Fruit fly (Drosophila melanogaster): ENCODE data around the gene Art6.

Gene Art6

DNA sequence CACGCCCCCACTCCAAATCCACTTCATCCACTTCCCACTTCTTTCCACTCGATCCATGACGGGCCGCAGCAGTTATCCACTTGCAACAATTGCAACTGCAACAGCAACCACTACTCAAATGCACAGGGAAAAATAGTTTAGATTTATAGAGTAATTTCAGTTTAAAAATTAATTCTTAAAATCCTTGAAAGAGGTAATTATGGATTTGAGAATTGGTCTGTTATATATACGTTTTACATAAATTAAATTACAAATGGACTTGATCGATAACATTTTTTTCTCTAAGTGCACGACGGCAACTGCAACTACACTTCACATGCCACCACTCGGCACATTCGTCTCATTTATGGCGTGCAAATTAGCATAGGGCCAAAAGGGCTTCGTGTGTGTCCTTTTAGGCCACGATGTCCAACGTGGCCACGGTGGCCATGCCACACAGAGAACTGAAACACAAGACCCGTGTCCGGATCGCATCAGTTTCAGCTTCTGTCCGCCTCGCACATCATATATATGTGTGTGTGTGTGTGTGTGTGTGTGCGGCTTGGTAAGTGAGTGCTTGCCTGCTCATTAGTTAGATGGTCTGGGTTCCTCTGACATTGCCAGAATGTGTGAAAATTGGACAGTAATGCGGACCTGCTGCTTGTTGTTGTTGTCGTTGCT is 39.4 kb upstream of the Art6 start (continued):
- peak; percentile 57; the same call in 1 of the 2 replicates for TF ChIP-seq ttk (GFP tag; IDR thresholded peaks at IDR 0.05)
- peak; percentile 57 for TF ChIP-seq CG12769 (tag; optimal IDR thresholded peaks at IDR 0.05)
- TF ChIP-seq CG2202 (tag; optimal IDR thresholded peaks at IDR 0.05) = peak; percentile 78
- peak; percentile 64 to 70 for TF ChIP-seq dpn (GFP tag; optimal IDR thresholded peaks at IDR 0.05)
- TF ChIP-seq GATAe (GFP tag; conservative IDR thresholded peaks at IDR 0.05) = no peak
- TF ChIP-seq CG4707 (GFP tag; optimal IDR thresholded peaks at IDR 0.05) = no peak
- TF ChIP-seq Xrp1 (GFP tag; IDR thresholded peaks at IDR 0.05) = peak; percentile 89
- TF ChIP-seq Fer1 (GFP tag; optimal IDR thresholded peaks at IDR 0.05) = peak; percentile 33
- TF ChIP-seq HmgZ (tag; optimal IDR thresholded peaks at IDR 0.05) = peak; percentile 44
- no peak for TF ChIP-seq CG14860 (GFP tag; IDR thresholded peaks at IDR 0.05; ENCODE audit: partially characterized antibody)
- peak; percentile 66 for TF ChIP-seq E2f1 (GFP tag; IDR thresholded peaks at IDR 0.05)
- peak; percentile 63 for TF ChIP-seq CG14050 (GFP tag; IDR thresholded peaks at IDR 0.05)
- TF ChIP-seq CG32532 (GFP tag; IDR thresholded peaks at IDR 0.05) = peak; percentile 50; the same call in 1 of the 2 replicates
- TF ChIP-seq CG1647 (GFP tag; optimal IDR thresholded peaks at IDR 0.05) = no peak
- TF ChIP-seq CG13424 (tag; optimal IDR thresholded peaks at IDR 0.05) = peak; percentile 61
- peak; percentile 64 for TF ChIP-seq Ptx1 (GFP tag; IDR thresholded peaks at IDR 0.05)
- peak; percentile 90 for TF ChIP-seq CG7271 (tag; optimal IDR thresholded peaks at IDR 0.05)
- TF ChIP-seq phol (tag; optimal IDR thresholded peaks at IDR 0.05) = peak; percentile 85
- TF ChIP-seq CG10209 (GFP tag; optimal IDR thresholded peaks at IDR 0.05) = peak; percentile 78
- no peak for TF ChIP-seq bigmax (GFP tag; optimal IDR thresholded peaks at IDR 0.05)
- TF ChIP-seq dimm (GFP tag; IDR thresholded peaks at IDR 0.05) = no peak
- TF ChIP-seq Ssrp (tag; optimal IDR thresholded peaks at IDR 0.05) = peak; percentile 74
- TF ChIP-seq crc (GFP tag; optimal IDR thresholded peaks at IDR 0.05) = no peak
- 0 out of 3 replicates have a peak, but pooled peaks have one; percentile 53 for TF ChIP-seq CG7357 (GFP tag; IDR thresholded peaks at IDR 0.05)
- no peak for TF ChIP-seq CG3065 (GFP tag; optimal IDR thresholded peaks at IDR 0.05)
- peak; percentile 19 for TF ChIP-seq CG12659 (GFP tag; optimal IDR thresholded peaks at IDR 0.05)
- TF ChIP-seq HLH54F (GFP tag; optimal IDR thresholded peaks at IDR 0.05) = peak; percentile 26
- no peak for TF ChIP-seq CG3163 (GFP tag; optimal IDR thresholded peaks at IDR 0.05)
- no peak for TF ChIP-seq CG7963 (GFP tag; IDR thresholded peaks at IDR 0.05; ENCODE audit: partially characterized antibody)
- no peak for TF ChIP-seq NC2α (GFP tag; optimal IDR thresholded peaks at IDR 0.05)
- TF ChIP-seq ATbp (GFP tag; optimal IDR thresholded peaks at IDR 0.05) = peak; percentile 43
- no peak for TF ChIP-seq hbn (GFP tag; IDR thresholded peaks at IDR 0.05; ENCODE audit: partially characterized antibody)
- peak; percentile 32 for TF ChIP-seq salm (tag; optimal IDR thresholded peaks at IDR 0.05)
- TF ChIP-seq CG17385 (GFP tag; optimal IDR thresholded peaks at IDR 0.05) = peak; percentile 41
- TF ChIP-seq CG15696 (tag; optimal IDR thresholded peaks at IDR 0.05) = peak; percentile 97
- peak; percentile 82 for TF ChIP-seq zf30C (GFP tag; optimal IDR thresholded peaks at IDR 0.05)
- peak; percentile 63 for TF ChIP-seq slp2 (GFP tag; optimal IDR thresholded peaks at IDR 0.05)
- TF ChIP-seq CG10979 (tag; optimal IDR thresholded peaks at IDR 0.05) = peak; percentile 90
- peak; percentile 96 for TF ChIP-seq zen (tag; optimal IDR thresholded peaks at IDR 0.05)
- TF ChIP-seq CG17328 (GFP tag; IDR thresholded peaks at IDR 0.05) = peak; percentile 84
- no peak for TF ChIP-seq Taf1 (GFP tag; IDR thresholded peaks at IDR 0.05)
- TF ChIP-seq jumu (GFP tag; optimal IDR thresholded peaks at IDR 0.05) = peak; percentile 47
- TF ChIP-seq ems (GFP tag; optimal IDR thresholded peaks at IDR 0.05) = peak; percentile 59
- no peak for TF ChIP-seq al (GFP tag; IDR thresholded peaks at IDR 0.05)
- no peak for TF ChIP-seq knrl (GFP tag; IDR thresholded peaks at IDR 0.05; ENCODE audit: partially characterized antibody)
- peak; percentile 58 for TF ChIP-seq cg (GFP tag; optimal IDR thresholded peaks at IDR 0.05)
- 0 out of 2 replicates have a peak, but pooled peaks have one; percentile 9 for TF ChIP-seq rib (GFP tag; IDR thresholded peaks at IDR 0.05)
- peak; percentile 59 for TF ChIP-seq Asciz (GFP tag; optimal IDR thresholded peaks at IDR 0.05)
- peak; percentile 70 for TF ChIP-seq pum (GFP tag; optimal IDR thresholded peaks at IDR 0.05)
